Worm (Caenorhabditis elegans): ENCODE results near the gene sdhb-1.

DNA sequence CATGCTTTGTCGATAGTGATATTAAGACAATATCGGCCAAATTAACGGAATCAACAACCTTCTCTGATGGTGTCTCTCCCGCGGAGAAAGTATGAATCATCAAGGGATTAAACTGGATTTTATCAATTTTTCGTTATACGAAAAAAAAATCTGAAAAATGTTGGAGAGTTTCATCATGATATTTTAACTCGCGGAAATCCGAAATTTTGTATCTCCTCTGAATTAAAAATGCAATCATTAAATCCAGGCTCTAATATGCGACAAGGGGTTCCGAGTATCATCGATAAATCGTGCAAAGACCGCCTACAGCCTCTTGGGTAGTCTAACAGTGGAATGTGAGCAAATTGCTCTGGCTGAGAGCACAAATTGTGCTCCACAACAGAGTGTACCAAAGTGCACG is 24.6 kb upstream of the sdhb-1 start, which contains the start of gene C06C3.10:
- TF ChIP-seq him-1 (tag; optimal IDR thresholded peaks at IDR 0.05): no peak
- TF ChIP-seq W03F9.2 (tag; optimal IDR thresholded peaks at IDR 0.05): no peak
- TF ChIP-seq dao-5 (tag; optimal IDR thresholded peaks at IDR 0.05): no peak
